Worm (Caenorhabditis elegans): Measurements from ENCODE around the gene srh-104.

DNA sequence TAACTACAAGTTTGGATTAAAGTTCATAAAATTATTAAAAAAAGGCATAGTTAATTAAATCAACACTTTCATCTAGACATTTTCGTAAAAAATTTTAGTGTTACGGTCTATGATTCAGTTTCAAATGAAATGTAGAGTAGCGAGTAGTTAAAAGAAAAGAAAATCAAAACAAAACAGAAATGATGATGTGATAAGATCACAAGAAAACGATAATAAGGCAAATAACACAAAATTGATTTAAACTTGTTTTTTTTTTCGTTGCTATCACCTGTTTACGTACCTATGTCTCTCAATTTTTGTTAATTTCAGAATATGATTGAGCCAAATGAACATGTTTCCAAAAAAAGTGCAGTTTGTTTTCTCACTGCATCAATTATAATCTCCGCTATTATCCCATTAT is 14.1 kb downstream of the srh-104 start, which contains the start of the genes F21H7.2 and F21H7.12:
- no peak for TF ChIP-seq C38D4.7 (GFP tag; optimal IDR thresholded peaks at IDR 0.05)
- TF ChIP-seq unc-55 (GFP tag; optimal IDR thresholded peaks at IDR 0.05): no peak
- no peak for TF ChIP-seq tbx-7 (tag; optimal IDR thresholded peaks at IDR 0.05)
- no peak for TF ChIP-seq sox-4 (tag; optimal IDR thresholded peaks at IDR 0.05)
- no peak for TF ChIP-seq pqm-1 (tag; optimal IDR thresholded peaks at IDR 0.05)
- TF ChIP-seq unc-86 (tag; optimal IDR thresholded peaks at IDR 0.05): no peak
- TF ChIP-seq unc-3 (GFP tag; conservative IDR thresholded peaks at IDR 0.05): no peak
- TF ChIP-seq unc-3 (tag; optimal IDR thresholded peaks at IDR 0.05): no peak
- no peak for TF ChIP-seq fkh-10 (GFP tag; optimal IDR thresholded peaks at IDR 0.05)
- no peak for TF ChIP-seq ahr-1 (tag; optimal IDR thresholded peaks at IDR 0.05)
- TF ChIP-seq pha-2 (tag; optimal IDR thresholded peaks at IDR 0.05): no peak
- no peak for TF ChIP-seq pat-9 (tag; optimal IDR thresholded peaks at IDR 0.05)
- no peak for TF ChIP-seq ceh-9 (tag; optimal IDR thresholded peaks at IDR 0.05)
- TF ChIP-seq C08G9.2 (tag; optimal IDR thresholded peaks at IDR 0.05): no peak
- TF ChIP-seq ama-1 (optimal IDR thresholded peaks at IDR 0.05): no peak
